Worm (Caenorhabditis elegans) whole organism, L4 larva: Measurements from ENCODE around the gene C17G1.14.

ENCODE experiments used
- D1046.2 ChIP-seq: fragments of 200-800 bp; sonication (Bioruptor generic); IDR thresholded peaks from 2 replicates; pipeline ENCODE4 v1.3.6; 2022; ENCODE audit warnings: missing genetic modification characterization, missing compliant biosample characterization
- T26A8.4 ChIP-seq: fragments of 200-800 bp; sonication (Bioruptor generic); IDR thresholded peaks from 2 replicates; pipeline ENCODE4 v1.3.6; 2022; ENCODE audit warnings: missing genetic modification characterization, missing compliant biosample characterization
- Y5F2A.4 ChIP-seq: fragments of 200-800 bp; sonication (Bioruptor generic); optimal IDR thresholded peaks from 2 replicates; lab custom pipeline; 2018; ENCODE audit warnings: mild to moderate bottlenecking, missing genetic modification characterization, missing compliant biosample characterization
- ZK337.2 ChIP-seq: fragments of 200-800 bp; sonication (Bioruptor generic); IDR thresholded peaks from 2 replicates; pipeline ENCODE4 v1.3.6; 2022; ENCODE audit warnings: missing genetic modification reagents, missing genetic modification characterization, missing compliant biosample characterization
- aly-2 ChIP-seq: sonication (generic microtip); optimal IDR thresholded peaks from 2 replicates; lab custom pipeline; 2018; ENCODE audit warnings: missing biosample characterization, missing genetic modification characterization
- attf-4 ChIP-seq: sonication (generic microtip); optimal IDR thresholded peaks from 3 replicates; lab custom pipeline; 2017; ENCODE audit warnings: missing biosample characterization, missing genetic modification characterization
- ceh-20 ChIP-seq: fragments of 200-800 bp; sonication (Bioruptor generic); IDR thresholded peaks from 2 replicates; pipeline ENCODE4 v1.3.6; 2022; ENCODE audit warnings: missing genetic modification reagents, missing genetic modification characterization, missing compliant biosample characterization
- ceh-32 ChIP-seq: sonication (generic microtip); optimal IDR thresholded peaks from 2 replicates; lab custom pipeline; 2016; ENCODE audit warnings: mild to moderate bottlenecking, missing genetic modification characterization, missing compliant biosample characterization; ENCODE audit not compliant: poor library complexity
- ceh-82 ChIP-seq: sonication (generic microtip); optimal IDR thresholded peaks from 2 replicates; lab custom pipeline; 2017; ENCODE audit warnings: missing biosample characterization, missing genetic modification characterization
- cey-2 ChIP-seq: sonication (generic microtip); optimal IDR thresholded peaks from 3 replicates; lab custom pipeline; 2017; ENCODE audit warnings: missing genetic modification characterization, mild to moderate bottlenecking, missing compliant biosample characterization, antibody characterized with exemption, borderline replicate concordance; ENCODE audit not compliant: insufficient read depth
- daf-16 ChIP-seq, 3 experiments: sonication (generic microtip); optimal IDR thresholded peaks; 2 replicates each; lab custom pipeline; 2016 to 2017; ENCODE audit warnings: missing genetic modification characterization in 3 of 3, missing genetic modification reagents in 3 of 3, mild to moderate bottlenecking in 2 of 3, missing compliant biosample characterization in 2 of 3, missing biosample characterization in 1 of 3, moderate library complexity in 1 of 3
- dpl-1 ChIP-seq: fragments of 150-350 bp; optimal IDR thresholded peaks from 2 replicates; lab custom pipeline; 2014; ENCODE audit warnings: missing biosample characterization, missing genetic modification reagents, missing genetic modification characterization
- dve-1 ChIP-seq: sonication (generic microtip); optimal IDR thresholded peaks from 2 replicates; lab custom pipeline; 2017; ENCODE audit warnings: antibody characterized with exemption, mild to moderate bottlenecking, missing genetic modification characterization, missing compliant biosample characterization; ENCODE audit not compliant: insufficient read depth
- fos-1 ChIP-seq: fragments of 150-350 bp; optimal IDR thresholded peaks from 2 replicates; lab custom pipeline; 2014; ENCODE audit warnings: missing biosample characterization, missing genetic modification characterization
- hlh-11 ChIP-seq: fragments of 200-800 bp; sonication (Bioruptor generic); optimal IDR thresholded peaks from 2 replicates; lab custom pipeline; 2018; ENCODE audit warnings: mild to moderate bottlenecking, missing genetic modification characterization, missing compliant biosample characterization
- hlh-30 ChIP-seq: sonication (generic microtip); optimal IDR thresholded peaks from 2 replicates; lab custom pipeline; 2017; ENCODE audit warnings: antibody characterized with exemption, mild to moderate bottlenecking, missing genetic modification characterization, missing compliant biosample characterization; ENCODE audit not compliant: insufficient read depth
- hmg-1.1 ChIP-seq: fragments of 200-800 bp; sonication (Bioruptor generic); IDR thresholded peaks from 2 replicates; pipeline ENCODE4 v1.3.6; 2022; ENCODE audit warnings: missing genetic modification reagents, missing genetic modification characterization, missing compliant biosample characterization
- lin-15B ChIP-seq: fragments of 150-350 bp; sonication (generic microtip); optimal IDR thresholded peaks from 3 replicates; lab custom pipeline; 2014; ENCODE audit warnings: missing biosample characterization, missing genetic modification characterization
- madf-5 ChIP-seq, 2 experiments: fragments of 200-800 bp; sonication (Bioruptor generic); IDR thresholded peaks; 2 replicates each; pipeline ENCODE4 v1.3.6; 2022; ENCODE audit warnings: missing compliant biosample characterization in 2 of 2, missing genetic modification characterization in 2 of 2
- mdt-29 ChIP-seq: fragments of 200-800 bp; sonication (Bioruptor generic); IDR thresholded peaks from 2 replicates; pipeline ENCODE4 v1.3.6; 2022; ENCODE audit warnings: missing genetic modification reagents, missing genetic modification characterization, missing compliant biosample characterization
- mep-1 ChIP-seq: fragments of 150-350 bp; sonication (generic microtip); optimal IDR thresholded peaks from 3 replicates; lab custom pipeline; 2014; ENCODE audit warnings: missing biosample characterization, missing genetic modification characterization
- mes-2 ChIP-seq: sonication (generic microtip); optimal IDR thresholded peaks from 2 replicates; lab custom pipeline; 2016; ENCODE audit warnings: missing genotype, mild to moderate bottlenecking, missing genetic modification characterization, missing compliant biosample characterization; ENCODE audit not compliant: poor library complexity, severe bottlenecking
- nhr-10 ChIP-seq: fragments of 150-350 bp; optimal IDR thresholded peaks from 2 replicates; lab custom pipeline; 2014; ENCODE audit warnings: missing biosample characterization, missing genetic modification characterization
- nhr-102 ChIP-seq: sonication (generic microtip); optimal IDR thresholded peaks from 2 replicates; lab custom pipeline; 2016; ENCODE audit warnings: mild to moderate bottlenecking, missing genetic modification characterization, moderate library complexity, missing compliant biosample characterization
- nhr-11 ChIP-seq: fragments of 150-350 bp; optimal IDR thresholded peaks from 2 replicates; lab custom pipeline; 2014; ENCODE audit warnings: missing biosample characterization, missing genetic modification characterization
- nhr-111 ChIP-seq: fragments of 200-800 bp; sonication (Bioruptor generic); optimal IDR thresholded peaks from 2 replicates; lab custom pipeline; 2018; ENCODE audit warnings: mild to moderate bottlenecking, missing genetic modification characterization, missing compliant biosample characterization
- nhr-28 ChIP-seq: fragments of 150-350 bp; optimal IDR thresholded peaks from 2 replicates; lab custom pipeline; 2014; ENCODE audit warnings: missing biosample characterization, missing genetic modification characterization
- nhr-41 ChIP-seq: fragments of 200-800 bp; sonication (Bioruptor generic); IDR thresholded peaks from 2 replicates; pipeline ENCODE4 v1.3.6; 2022; ENCODE audit warnings: missing genetic modification reagents, missing genetic modification characterization, missing compliant biosample characterization
- nhr-42 ChIP-seq: fragments of 200-800 bp; sonication (Bioruptor generic); IDR thresholded peaks from 2 replicates; pipeline ENCODE4 v1.3.6; 2022; ENCODE audit warnings: missing genetic modification characterization, missing compliant biosample characterization
- nhr-6 ChIP-seq: fragments of 150-350 bp; optimal IDR thresholded peaks from 2 replicates; lab custom pipeline; 2014; ENCODE audit warnings: missing biosample characterization, missing genetic modification characterization
- pha-4 ChIP-seq, 2 experiments: fragments of 150-350 bp in 1 of 2; fragments of 200-800 bp in 1 of 2; sonication (Bioruptor generic) in 1 of 2; IDR thresholded peaks in 1 of 2; optimal IDR thresholded peaks in 1 of 2; 2 replicates each; pipeline versions ENCODE4 v1.3.6 to Lab custom; 2014 to 2022; ENCODE audit warnings: missing genetic modification characterization in 2 of 2, missing genetic modification reagents in 2 of 2, missing biosample characterization in 1 of 2, missing compliant biosample characterization in 1 of 2
- pqm-1 ChIP-seq: sonication (generic microtip); optimal IDR thresholded peaks from 2 replicates; lab custom pipeline; 2017; ENCODE audit warnings: missing biosample characterization, missing genetic modification characterization
- sdz-12 ChIP-seq: fragments of 200-800 bp; sonication (Bioruptor generic); optimal IDR thresholded peaks from 2 replicates; lab custom pipeline; 2018; ENCODE audit warnings: mild to moderate bottlenecking, missing genetic modification characterization, missing compliant biosample characterization
- skn-1 ChIP-seq: fragments of 150-350 bp; optimal IDR thresholded peaks from 2 replicates; lab custom pipeline; 2014; ENCODE audit warnings: missing biosample characterization, missing genetic modification characterization
- snpc-1.2 ChIP-seq: fragments of 200-800 bp; sonication (Bioruptor generic); IDR thresholded peaks from 2 replicates; pipeline ENCODE4 v1.3.6; 2022; ENCODE audit warnings: missing genetic modification reagents, missing genetic modification characterization, missing compliant biosample characterization
- unc-39 ChIP-seq: sonication (generic microtip); optimal IDR thresholded peaks from 2 replicates; lab custom pipeline; 2017; ENCODE audit warnings: missing biosample characterization, missing genetic modification characterization
- unc-62 ChIP-seq, 3 experiments: fragments of 150-350 bp in 1 of 3; sonication (generic microtip); optimal IDR thresholded peaks in 2 of 3; peaks in 1 of 3; 1 replicate in 1 of 3; 2 replicates in 2 of 3; lab custom pipeline; 2014 to 2017; ENCODE audit warnings: missing biosample characterization in 3 of 3, missing genetic modification characterization in 3 of 3, missing genetic modification reagents in 3 of 3, missing genotype in 1 of 3
- zag-1 ChIP-seq: fragments of 150-350 bp; optimal IDR thresholded peaks from 2 replicates; lab custom pipeline; 2014; ENCODE audit warnings: missing biosample characterization, missing genetic modification characterization
- zfp-3 ChIP-seq: fragments of 200-800 bp; sonication (Bioruptor generic); conservative IDR thresholded peaks from 2 replicates; pipeline ENCODE4 v1.3.6; 2022; ENCODE audit warnings: missing genetic modification reagents, missing genetic modification characterization, missing compliant biosample characterization

Gene C17G1.14

DNA sequence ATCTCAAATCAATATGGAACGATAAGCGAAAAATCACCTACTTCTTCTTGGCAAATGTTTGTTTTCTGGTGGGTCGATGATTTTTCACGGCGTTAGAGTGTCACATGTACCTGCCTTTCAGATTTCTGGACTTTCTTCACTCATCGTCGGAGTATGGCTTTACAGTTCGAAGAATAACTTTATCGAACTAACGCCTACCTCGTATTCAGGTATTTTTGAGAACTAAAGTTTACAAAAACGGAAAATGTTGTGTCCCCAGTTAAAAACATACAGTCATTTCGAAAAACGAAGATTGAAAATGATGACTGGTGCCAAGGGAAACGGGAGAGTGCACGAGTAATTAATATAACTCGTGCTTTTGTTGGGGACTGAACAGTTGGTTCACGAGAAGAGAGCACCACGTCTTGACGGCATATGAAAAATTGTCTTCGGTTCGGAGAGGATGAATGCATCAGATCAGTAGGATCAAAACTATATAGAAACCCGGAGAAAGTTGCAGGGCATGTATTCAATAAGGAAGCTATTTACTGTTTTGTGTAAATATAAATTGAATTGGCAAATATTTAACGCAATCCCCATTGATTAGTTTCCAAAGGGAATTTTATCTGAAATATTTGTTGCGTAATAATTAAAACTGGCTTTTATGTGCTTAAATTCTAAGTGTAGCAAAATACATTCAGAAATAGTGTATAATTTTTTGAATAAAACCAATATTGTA, 5.2 kb upstream of the C17G1.14 start (continued):
- no peak for TF ChIP-seq hmg-1.1
- no peak for TF ChIP-seq nhr-10 (tag; lab: Kevin White, UChicago)
- no peak for TF ChIP-seq nhr-41 (GFP tag; lab: Robert Waterston, UW)
- TF ChIP-seq unc-39 (tag; lab: Kevin White, UChicago), result no peak
- no peak for TF ChIP-seq ceh-32 (tag; lab: Kevin White, UChicago)
- TF ChIP-seq fos-1 (tag; lab: Kevin White, UChicago), result no peak
- TF ChIP-seq unc-62 (GFP tag; optimal IDR thresholded peaks at IDR 0.05 in 1 of 2; lab: Kevin White, UChicago), result peak in 1 of 2 experiments; percentile 65
- TF ChIP-seq unc-62 (tag; optimal IDR thresholded peaks at IDR 0.05; lab: Kevin White, UChicago), result no peak
- TF ChIP-seq mdt-29, result no peak
- TF ChIP-seq nhr-11 (tag; lab: Kevin White, UChicago), result no peak
- TF ChIP-seq, all 104 proteins: peak for 3

DNA sequence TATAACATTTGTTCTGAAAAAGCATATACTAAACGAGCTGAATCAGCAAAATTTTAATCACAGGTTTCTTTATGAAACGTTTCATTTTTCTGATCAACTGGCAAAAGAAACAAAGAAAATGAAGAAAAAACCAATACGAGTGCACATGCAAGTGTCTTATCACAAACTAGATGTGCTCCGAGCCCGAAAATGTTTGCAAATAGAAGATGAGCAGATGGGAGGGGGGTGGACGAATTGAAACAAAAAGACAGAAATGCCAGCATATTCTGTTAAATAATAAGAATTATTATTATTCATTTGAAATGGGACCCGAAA, 4.6 kb upstream of the C17G1.14 start:
- TF ChIP-seq nhr-11 (tag; lab: Kevin White, UChicago), result no peak
- TF ChIP-seq Y5F2A.4 (GFP tag; lab: Kevin White, UChicago), result no peak
- peak; percentile 50 for TF ChIP-seq dve-1 (tag; lab: Kevin White, UChicago)
- TF ChIP-seq pqm-1 (tag; lab: Kevin White, UChicago), result peak; percentile 37
- TF ChIP-seq aly-2 (tag; lab: Kevin White, UChicago), result no peak
- TF ChIP-seq nhr-102 (tag; lab: Kevin White, UChicago), result no peak
- TF ChIP-seq dpl-1 (GFP tag; lab: Kevin White, UChicago), result no peak
- TF ChIP-seq ceh-82 (tag; lab: Kevin White, UChicago), result no peak
- TF ChIP-seq unc-62 (GFP tag; optimal IDR thresholded peaks at IDR 0.05 in 1 of 2; lab: Kevin White, UChicago), result no peak
- no peak for TF ChIP-seq unc-62 (tag; optimal IDR thresholded peaks at IDR 0.05; lab: Kevin White, UChicago)
- peak; percentile 19 for TF ChIP-seq hlh-11 (tag; lab: Kevin White, UChicago)
- peak; percentile 4 for TF ChIP-seq mep-1 (tag; lab: Kevin White, UChicago)
- TF ChIP-seq nhr-28 (tag; lab: Kevin White, UChicago), result peak; percentile 37
- no peak for TF ChIP-seq mes-2 (tag; lab: Kevin White, UChicago)
- no peak for TF ChIP-seq daf-16 (GFP tag; optimal IDR thresholded peaks at IDR 0.05; lab: Kevin White, UChicago)
- peak; percentile 44 for TF ChIP-seq daf-16 (tag; optimal IDR thresholded peaks at IDR 0.05; lab: Kevin White, UChicago)
- no peak for TF ChIP-seq ceh-20 (GFP tag; lab: Robert Waterston, UW)
- TF ChIP-seq zag-1 (tag; lab: Kevin White, UChicago), result no peak
- TF ChIP-seq skn-1, result no peak

DNA sequence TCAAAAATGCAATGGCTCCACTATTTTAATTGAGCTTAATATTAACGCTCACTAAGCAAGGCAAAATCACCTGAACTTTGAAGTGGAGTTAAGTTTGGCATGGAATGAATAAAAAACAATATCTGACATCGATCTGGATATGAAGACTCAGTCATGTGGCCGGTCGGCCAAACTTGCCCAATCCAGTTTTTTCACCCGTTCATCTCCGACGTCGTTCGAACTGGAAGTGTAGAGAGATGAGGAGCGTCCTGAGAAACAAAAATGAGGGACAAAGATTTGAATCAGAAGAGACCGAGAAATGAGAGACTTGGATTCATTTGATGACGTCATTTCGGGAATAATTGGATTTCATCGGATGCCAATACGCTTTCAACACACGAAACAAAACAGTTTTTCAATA, 522 bp upstream of the C17G1.14 start:
- TF ChIP-seq cey-2 (tag; lab: Kevin White, UChicago) (no peak), nhr-42 (no peak), ZK337.2 (GFP tag; lab: Robert Waterston, UW) (no peak), hlh-11 (tag; lab: Kevin White, UChicago) (peak; percentile 29), attf-4 (tag; lab: Kevin White, UChicago) (no peak), mes-2 (tag; lab: Kevin White, UChicago) (no peak), lin-15B (no peak), sdz-12 (GFP tag; lab: Kevin White, UChicago) (no peak), zfp-3 (GFP tag; lab: Robert Waterston, UW) (no peak), madf-5 (GFP tag; IDR thresholded peaks at IDR 0.05; lab: Robert Waterston, UW) (no peak), hlh-30 (peak; percentile 11), mdt-29 (no peak)
- TF ChIP-seq, all 104 proteins: peak for 2

DNA sequence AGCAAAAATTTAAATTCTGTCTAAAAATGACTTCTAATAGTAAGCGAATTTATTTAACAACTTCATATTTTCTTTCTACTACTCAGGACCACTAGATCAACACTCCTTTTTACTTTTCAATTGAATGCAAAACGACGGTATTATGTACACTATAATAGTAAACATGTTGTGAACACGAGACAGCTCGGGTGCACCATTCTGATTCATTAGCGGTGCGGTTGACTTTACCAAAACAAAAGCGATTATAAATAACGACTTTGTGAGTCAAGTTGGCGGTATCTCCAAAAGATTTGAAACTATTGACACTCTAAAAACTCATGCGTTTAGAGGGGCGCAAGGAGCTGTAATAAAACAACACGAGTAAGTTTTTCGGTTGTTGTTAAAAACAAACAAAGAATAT, 1.9 kb downstream of the C17G1.14 start:
- TF ChIP-seq ceh-32 (tag; lab: Kevin White, UChicago) (no peak), nhr-111 (GFP tag; lab: Kevin White, UChicago) (no peak), snpc-1.2 (GFP tag; lab: Robert Waterston, UW) (no peak), pha-4 (GFP tag; IDR thresholded peaks at IDR 0.05; lab: Robert Waterston, UW) (no peak), pha-4 (tag; optimal IDR thresholded peaks at IDR 0.05; lab: Kevin White, UChicago) (peak; percentile 82), hlh-30 (no peak), nhr-6 (tag; lab: Kevin White, UChicago) (peak; percentile 66), nhr-42 (no peak), daf-16 (GFP tag; optimal IDR thresholded peaks at IDR 0.05; lab: Kevin White, UChicago) (no peak), daf-16 (tag; optimal IDR thresholded peaks at IDR 0.05; lab: Kevin White, UChicago) (peak; percentile 36), T26A8.4 (GFP tag; lab: Robert Waterston, UW) (no peak), madf-5 (GFP tag; IDR thresholded peaks at IDR 0.05; lab: Robert Waterston, UW) (no peak), D1046.2 (no peak)
